Fruit fly (Drosophila melanogaster) whole organism, wandering third instar larva: ENCODE measurements around the gene Mur2B.
A peak's percentile ranks its signal among the peaks of the same experiment; 100 is the strongest.

Experiments used
- CG32264 ChIP-seq: fragments of 200-800 bp; sonication (Bioruptor generic); optimal IDR thresholded peaks from 2 replicates; lab custom pipeline; 2016; ENCODE audit warnings: missing biosample characterization, missing genetic modification characterization
- CG9705 ChIP-seq: fragments of 200-800 bp; sonication (Bioruptor generic); optimal IDR thresholded peaks from 2 replicates; lab custom pipeline; 2018; ENCODE audit warnings: missing biosample characterization, mild to moderate bottlenecking, missing genetic modification characterization
- Dif ChIP-seq: fragments of 200-275, 200-300 bp; sonication (Bioruptor generic); optimal IDR thresholded peaks from 2 replicates; lab custom pipeline; 2018; ENCODE audit warnings: missing biosample characterization, missing genetic modification characterization; ENCODE audit not compliant: partially characterized antibody
- Rel ChIP-seq, 2 experiments: fragments of 200-800 bp; sonication (Bioruptor generic) in 1 of 2; optimal IDR thresholded peaks; 2 replicates in 1 of 2; 3 replicates in 1 of 2; lab custom pipeline; 2016 to 2019; ENCODE audit warnings: mild to moderate bottlenecking in 2 of 2, missing biosample characterization in 2 of 2, missing genetic modification characterization in 2 of 2, moderate library complexity in 1 of 2
- foxo ChIP-seq, 2 experiments: fragments of 200-800 bp; sonication (Bioruptor generic); optimal IDR thresholded peaks; 2 replicates in 1 of 2; 3 replicates in 1 of 2; lab custom pipeline; 2016 to 2017; ENCODE audit warnings: missing biosample characterization in 2 of 2, missing genetic modification characterization in 2 of 2
- h ChIP-seq: fragments of 200-800 bp; sonication (Bioruptor generic); optimal IDR thresholded peaks from 3 replicates; lab custom pipeline; 2016; ENCODE audit warnings: missing biosample characterization, mild to moderate bottlenecking, missing genetic modification characterization
- jim ChIP-seq: fragments of 175-275, 200-325 bp; sonication (Bioruptor generic); optimal IDR thresholded peaks from 2 replicates; lab custom pipeline; 2016; ENCODE audit warnings: missing biosample characterization, mild to moderate bottlenecking, missing genetic modification characterization
- lola ChIP-seq: fragments of >200 bp; optimal IDR thresholded peaks from 2 replicates; lab custom pipeline; 2017; ENCODE audit warnings: missing biosample characterization, missing genetic modification characterization

dm6 chrX:1616896-1617401 is 51.6 kb downstream of the Mur2B start:
- TF ChIP-seq lola (GFP tag; lab: Kevin White, UChicago) (no peak), jim (GFP tag; lab: Kevin White, UChicago) (peak; percentile 44), CG32264 (GFP tag; lab: Kevin White, UChicago) (peak; percentile 3), Dif (peak; percentile 88), foxo (GFP tag; optimal IDR thresholded peaks at IDR 0.05; lab: Kevin White, UChicago) (peak in 1 of 2 experiments; percentile 2), Rel (GFP tag; optimal IDR thresholded peaks at IDR 0.05; lab: Kevin White, UChicago) (no peak), Rel (tag; optimal IDR thresholded peaks at IDR 0.05; lab: Kevin White, UChicago) (peak; percentile 98), h (GFP tag; lab: Kevin White, UChicago) (peak; percentile 71), CG9705 (no peak)
